Fruit fly (Drosophila melanogaster) whole organism, wandering third instar larva: ENCODE data around the gene CG8813.

ENCODE experiments used
- Myc ChIP-seq: fragments of >200 bp; optimal IDR thresholded peaks from 2 replicates; lab custom pipeline; 2017
- Vsx2 ChIP-seq: fragments of 200-300, 225-300 bp; sonication (Bioruptor generic); optimal IDR thresholded peaks from 2 replicates; lab custom pipeline; 2018; ENCODE audit warnings: missing biosample characterization, missing genetic modification characterization; ENCODE audit not compliant: partially characterized antibody
- foxo ChIP-seq, 2 experiments: fragments of 200-800 bp; sonication (Bioruptor generic); optimal IDR thresholded peaks; 2 replicates in 1 of 2; 3 replicates in 1 of 2; lab custom pipeline; 2016 to 2017; ENCODE audit warnings: missing biosample characterization in 2 of 2, missing genetic modification characterization in 2 of 2
- h ChIP-seq: fragments of 200-800 bp; sonication (Bioruptor generic); optimal IDR thresholded peaks from 3 replicates; lab custom pipeline; 2016; ENCODE audit warnings: missing biosample characterization, mild to moderate bottlenecking, missing genetic modification characterization
- psq ChIP-seq: fragments of 200-800 bp; sonication (Bioruptor generic); optimal IDR thresholded peaks from 3 replicates; lab custom pipeline; 2017; ENCODE audit warnings: missing biosample characterization, mild to moderate bottlenecking, missing genetic modification characterization, moderate library complexity
- usp ChIP-seq: fragments of >200 bp; optimal IDR thresholded peaks from 2 replicates; lab custom pipeline; 2017; ENCODE audit warnings: missing biosample characterization, missing genetic modification characterization

DNA sequence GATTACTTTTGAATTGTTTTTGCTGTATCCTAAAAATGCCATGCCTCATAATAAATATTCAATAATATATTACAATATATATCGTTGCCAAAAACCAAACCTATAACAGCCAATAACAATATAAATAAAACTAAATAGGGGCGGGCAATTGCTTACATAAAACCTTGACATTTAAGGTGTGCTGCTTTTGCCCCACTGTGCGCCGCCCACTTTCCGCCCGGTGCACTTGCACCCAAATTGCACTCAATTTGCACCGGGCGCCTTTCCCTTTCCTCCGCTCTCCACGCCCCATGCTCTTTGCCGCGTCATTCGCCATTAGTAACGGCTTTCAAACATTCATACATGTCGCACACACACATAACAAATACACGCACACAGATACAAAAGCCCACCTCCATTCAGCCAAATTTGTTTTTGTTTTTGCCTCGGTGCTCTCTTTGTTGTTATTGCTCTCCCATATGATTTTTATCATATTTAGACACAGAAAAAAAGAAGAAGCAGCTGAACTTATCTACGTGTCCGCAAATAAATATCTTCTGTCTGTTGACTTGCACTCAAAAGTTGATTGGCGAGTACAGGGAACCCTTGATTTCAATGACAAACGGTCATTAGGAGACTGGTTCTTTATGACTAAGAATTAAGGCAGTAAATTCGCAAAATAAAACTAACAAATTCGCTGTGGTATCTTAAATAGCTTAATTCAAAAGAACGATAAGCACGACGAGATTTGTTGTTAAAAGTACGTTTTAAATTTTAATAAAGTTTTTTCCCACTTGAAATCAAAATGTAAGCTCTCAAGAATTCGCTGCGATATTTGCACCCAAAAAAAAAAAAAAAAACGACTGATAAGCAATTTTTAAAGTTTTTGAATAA is 11.4 kb upstream of the CG8813 start:
- TF ChIP-seq psq (GFP tag; lab: Kevin White, UChicago): no peak
- peak; percentile 39 for TF ChIP-seq h
- TF ChIP-seq Vsx2: no peak
- no peak for TF ChIP-seq Myc (lab: Kevin White, UChicago)
- peak in 1 of 2 experiments; percentile 41 for TF ChIP-seq foxo (GFP tag; optimal IDR thresholded peaks at IDR 0.05; lab: Kevin White, UChicago)
- TF ChIP-seq usp (GFP tag; lab: Kevin White, UChicago): no peak
